Worm (Caenorhabditis elegans): ENCODE results near the gene emc-5.

DNA sequence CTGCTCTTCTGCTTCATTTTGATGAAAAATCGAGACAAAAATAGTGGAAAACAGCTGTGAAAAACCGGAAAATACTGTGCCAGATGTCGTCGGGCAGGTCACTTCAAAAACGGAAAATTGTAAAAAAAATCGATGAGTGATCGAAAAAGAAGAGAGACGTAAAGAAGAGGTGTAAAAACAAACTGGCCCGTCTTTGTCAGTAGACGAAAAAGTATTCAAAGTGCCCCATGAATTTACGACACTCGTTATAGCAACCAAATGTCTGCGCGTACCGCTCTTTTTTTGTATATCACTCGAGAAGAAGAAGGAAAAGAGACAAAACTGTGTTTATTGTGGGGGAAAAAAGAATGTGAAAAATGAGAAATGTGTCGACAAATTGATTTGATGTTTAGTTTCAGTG is 11.4 kb upstream of the emc-5 start, which contains the start of gene twk-5:
- TF ChIP-seq Y48G9A.11 (GFP tag; IDR thresholded peaks at IDR 0.05) (no peak), attf-4 (tag; optimal IDR thresholded peaks at IDR 0.05) (no peak), unc-62 (GFP tag; optimal IDR thresholded peaks at IDR 0.05 in 1 of 2) (no peak), unc-62 (tag; optimal IDR thresholded peaks at IDR 0.05) (no peak)
